Fruit fly (Drosophila melanogaster) whole organism, embryonic: ENCODE data around the gene Idi.

Source experiments
- Blimp-1 ChIP-seq: fragments of 200-800 bp; sonication (Bioruptor generic); optimal IDR thresholded peaks from 3 replicates; lab custom pipeline; 2018; ENCODE audit warnings: missing biosample characterization, missing genetic modification characterization, mild to moderate bottlenecking, moderate library complexity, missing genetic modification reagents
- BtbVII ChIP-seq: fragments of 200-800 bp; sonication (Bioruptor generic); optimal IDR thresholded peaks from 3 replicates; lab custom pipeline; 2017; ENCODE audit warnings: missing biosample characterization, mild to moderate bottlenecking, missing genetic modification characterization
- CG10462 ChIP-seq: fragments of 200-800 bp; sonication (Bioruptor generic); optimal IDR thresholded peaks from 2 replicates; lab custom pipeline; 2016; ENCODE audit warnings: missing biosample characterization, missing genetic modification characterization
- CG10959 ChIP-seq: fragments of 200-800 bp; sonication (Bioruptor generic); IDR thresholded peaks from 2 replicates; pipeline ENCODE4 v1.3.6; 2022; ENCODE audit warnings: missing biosample characterization, missing genetic modification characterization
- CG12155 ChIP-seq: fragments of 200-800 bp; sonication (Bioruptor generic); optimal IDR thresholded peaks from 3 replicates; lab custom pipeline; 2016; ENCODE audit warnings: missing biosample characterization, missing genetic modification characterization
- CG12236 ChIP-seq: fragments of 200-800 bp; sonication (Bioruptor generic); optimal IDR thresholded peaks from 2 replicates; lab custom pipeline; 2016; ENCODE audit warnings: missing biosample characterization, missing genetic modification characterization
- CG12391 ChIP-seq: fragments of 200-800 bp; sonication (Bioruptor generic); optimal IDR thresholded peaks from 3 replicates; lab custom pipeline; 2018; ENCODE audit warnings: missing biosample characterization, mild to moderate bottlenecking, missing genetic modification characterization, moderate library complexity
- CG13123 ChIP-seq: fragments of 200-800 bp; sonication (Bioruptor generic); optimal IDR thresholded peaks from 2 replicates; lab custom pipeline; 2016; ENCODE audit warnings: missing biosample characterization, missing genetic modification characterization
- CG13287 ChIP-seq: fragments of 200-800 bp; sonication (Bioruptor generic); IDR thresholded peaks from 2 replicates; pipeline ENCODE4 v1.3.6; 2022; ENCODE audit warnings: missing biosample characterization, missing genetic modification characterization; ENCODE audit not compliant: partially characterized antibody
- CG17359 ChIP-seq: fragments of 200-800 bp; sonication (Bioruptor generic); optimal IDR thresholded peaks from 3 replicates; lab custom pipeline; 2018; ENCODE audit warnings: missing biosample characterization, mild to moderate bottlenecking, missing genetic modification characterization, moderate library complexity
- CG2889 ChIP-seq: fragments of 200-800 bp; sonication (Bioruptor generic); IDR thresholded peaks from 3 replicates; pipeline ENCODE4 v1.3.6; 2022; ENCODE audit warnings: missing biosample characterization, missing genetic modification characterization
- CG30403 ChIP-seq: fragments of 200-800 bp; sonication (Bioruptor generic); optimal IDR thresholded peaks from 3 replicates; lab custom pipeline; 2016; ENCODE audit warnings: missing biosample characterization, missing genetic modification characterization
- CG3847 ChIP-seq: fragments of 200-800 bp; sonication (Bioruptor generic); IDR thresholded peaks from 2 replicates; pipeline ENCODE4 v1.3.6; 2022; ENCODE audit warnings: missing biosample characterization, missing genetic modification characterization
- CG4820 ChIP-seq: fragments of 200-800 bp; sonication (Bioruptor generic); optimal IDR thresholded peaks from 3 replicates; lab custom pipeline; 2016; ENCODE audit warnings: missing biosample characterization, missing genetic modification characterization
- CG5245 ChIP-seq: fragments of 200-800 bp; sonication (Bioruptor generic); optimal IDR thresholded peaks from 3 replicates; lab custom pipeline; 2016; ENCODE audit warnings: missing biosample characterization, missing genetic modification characterization
- CG7745 ChIP-seq: fragments of 200-800 bp; sonication (Bioruptor generic); optimal IDR thresholded peaks from 2 replicates; lab custom pipeline; 2018; ENCODE audit warnings: missing biosample characterization, mild to moderate bottlenecking, missing genetic modification characterization, moderate library complexity
- CG8089 ChIP-seq: fragments of 200-800 bp; sonication (Bioruptor generic); optimal IDR thresholded peaks from 3 replicates; lab custom pipeline; 2016; ENCODE audit warnings: missing biosample characterization, missing genetic modification characterization
- CG8281 ChIP-seq: fragments of 200-800 bp; sonication (Bioruptor generic); optimal IDR thresholded peaks from 2 replicates; lab custom pipeline; 2018; ENCODE audit warnings: missing biosample characterization, mild to moderate bottlenecking, missing genetic modification characterization, moderate library complexity
- CG8290 ChIP-seq, 3 experiments: fragments of 200-800 bp; sonication (Bioruptor generic); optimal IDR thresholded peaks; 2 replicates each; lab custom pipeline; 2016 to 2019; ENCODE audit warnings: missing biosample characterization in 3 of 3, missing genetic modification characterization in 3 of 3, mild to moderate bottlenecking in 2 of 3, moderate library complexity in 1 of 3
- Dref ChIP-seq: fragments of 200-800 bp; sonication (Bioruptor generic); IDR thresholded peaks from 2 replicates; pipeline ENCODE4 v1.3.6; 2022; ENCODE audit warnings: missing biosample characterization, missing genetic modification characterization
- Fer1 ChIP-seq: fragments of 200-800 bp; sonication (Bioruptor generic); optimal IDR thresholded peaks from 2 replicates; lab custom pipeline; 2017; ENCODE audit warnings: missing biosample characterization, mild to moderate bottlenecking, missing genetic modification characterization
- Hr39 ChIP-seq: fragments of >200 bp; optimal IDR thresholded peaks from 2 replicates; lab custom pipeline; 2017
- Hsf ChIP-seq: fragments of 200-800 bp; sonication (Bioruptor generic); optimal IDR thresholded peaks from 3 replicates; lab custom pipeline; 2016; ENCODE audit warnings: missing biosample characterization, missing genetic modification characterization
- MBD-R2 ChIP-seq: fragments of 200-800 bp; sonication (Bioruptor generic); IDR thresholded peaks from 2 replicates; pipeline ENCODE4 v1.3.6; 2022; ENCODE audit warnings: missing biosample characterization, missing genetic modification characterization
- Med ChIP-seq: fragments of 200-800 bp; sonication (Bioruptor generic); peaks from one replicate; lab custom pipeline; 2016; ENCODE audit warnings: missing biosample characterization, missing genetic modification characterization, mild to moderate bottlenecking, inconsistent platforms, moderate library complexity
- Trl ChIP-seq, 3 experiments: fragments of >200 bp in 2 of 3; fragments of 200-800 bp in 1 of 3; sonication (Bioruptor generic) in 1 of 3; optimal IDR thresholded peaks; 2 replicates in 1 of 3; 3 replicates in 2 of 3; lab custom pipeline; 2016 to 2017; ENCODE audit warnings: missing biosample characterization in 1 of 3, missing genetic modification characterization in 1 of 3
- Usf ChIP-seq: fragments of 200-800 bp; sonication (Bioruptor generic); optimal IDR thresholded peaks from 2 replicates; lab custom pipeline; 2017; ENCODE audit warnings: missing genotype, missing biosample characterization, missing genetic modification characterization
- ac ChIP-seq: fragments of 200-800 bp; sonication (Bioruptor generic); optimal IDR thresholded peaks from 3 replicates; lab custom pipeline; 2017; ENCODE audit warnings: missing biosample characterization, mild to moderate bottlenecking, missing genetic modification characterization
- al ChIP-seq: fragments of 200-800 bp; sonication (Bioruptor generic); IDR thresholded peaks from 2 replicates; pipeline ENCODE4 v1.3.6; 2022; ENCODE audit warnings: missing biosample characterization, missing genetic modification characterization
- br ChIP-seq: fragments of >200 bp; optimal IDR thresholded peaks from 2 replicates; lab custom pipeline; 2017
- cad ChIP-seq: fragments of >200 bp; optimal IDR thresholded peaks from 2 replicates; lab custom pipeline; 2017; ENCODE audit warnings: missing biosample characterization, missing genetic modification characterization
- chif ChIP-seq, 2 experiments: fragments of 200-800 bp; sonication (Bioruptor generic); optimal IDR thresholded peaks; 3 replicates each; lab custom pipeline; 2016; ENCODE audit warnings: missing biosample characterization in 2 of 2, missing genetic modification characterization in 2 of 2
- dan ChIP-seq: fragments of 200-800 bp; sonication (Bioruptor generic); IDR thresholded peaks from 2 replicates; pipeline ENCODE4 v1.3.6; 2022; ENCODE audit warnings: missing biosample characterization, missing genetic modification characterization
- dm ChIP-seq: fragments of 200-800 bp; sonication (Bioruptor generic); optimal IDR thresholded peaks from 3 replicates; lab custom pipeline; 2016; ENCODE audit warnings: missing biosample characterization, missing genetic modification characterization
- dmrt99B ChIP-seq: fragments of 200-800 bp; sonication (Bioruptor generic); optimal IDR thresholded peaks from 2 replicates; lab custom pipeline; 2018; ENCODE audit warnings: missing biosample characterization, mild to moderate bottlenecking, missing genetic modification characterization, moderate library complexity
- gsb-n ChIP-seq: fragments of 200-800 bp; sonication (Bioruptor generic); optimal IDR thresholded peaks from 3 replicates; lab custom pipeline; 2018; ENCODE audit warnings: missing biosample characterization, mild to moderate bottlenecking, missing genetic modification characterization
- hth ChIP-seq: fragments of >200 bp; optimal IDR thresholded peaks from 2 replicates; lab custom pipeline; 2017; ENCODE audit warnings: inconsistent platforms
- jumu ChIP-seq: fragments of 200-800 bp; sonication (Bioruptor generic); optimal IDR thresholded peaks from 3 replicates; lab custom pipeline; 2016; ENCODE audit warnings: missing biosample characterization, missing genetic modification characterization
- luna ChIP-seq: fragments of 200-800 bp; sonication (Bioruptor generic); optimal IDR thresholded peaks from 2 replicates; lab custom pipeline; 2016; ENCODE audit warnings: missing biosample characterization, missing genetic modification characterization
- mam ChIP-seq: fragments of 200-800 bp; sonication (Bioruptor generic); optimal IDR thresholded peaks from 3 replicates; lab custom pipeline; 2016; ENCODE audit warnings: missing biosample characterization, missing genetic modification characterization
- psq ChIP-seq: fragments of 200-800 bp; sonication (Bioruptor generic); optimal IDR thresholded peaks from 2 replicates; lab custom pipeline; 2017; ENCODE audit warnings: missing biosample characterization, missing genetic modification characterization
- pzg ChIP-seq: fragments of 200-800 bp; sonication (Bioruptor generic); optimal IDR thresholded peaks from 3 replicates; lab custom pipeline; 2018; ENCODE audit warnings: missing biosample characterization, mild to moderate bottlenecking, missing genetic modification characterization, moderate library complexity
- ranshi ChIP-seq: fragments of 200-800 bp; sonication (Bioruptor generic); IDR thresholded peaks from 2 replicates; pipeline ENCODE4 v1.3.6; 2022; ENCODE audit warnings: missing biosample characterization, missing genetic modification characterization
- sens ChIP-seq: fragments of 200-800 bp; sonication (Bioruptor generic); peaks from one replicate; lab custom pipeline; 2016; ENCODE audit warnings: missing biosample characterization, missing genetic modification characterization
- sob ChIP-seq: fragments of 200-800 bp; sonication (Bioruptor generic); IDR thresholded peaks from 2 replicates; pipeline ENCODE4 v1.3.6; 2022; ENCODE audit warnings: missing biosample characterization, missing genetic modification characterization
- tap ChIP-seq: fragments of 200-800 bp; optimal IDR thresholded peaks from 3 replicates; lab custom pipeline; 2019; ENCODE audit warnings: missing biosample characterization, mild to moderate bottlenecking, missing genetic modification characterization, moderate library complexity
- tin ChIP-seq: fragments of 200-800 bp; sonication (Bioruptor generic); optimal IDR thresholded peaks from 3 replicates; lab custom pipeline; 2016; ENCODE audit warnings: missing biosample characterization, missing genetic modification characterization
- toy ChIP-seq: fragments of 200-800 bp; sonication (Bioruptor generic); IDR thresholded peaks from 2 replicates; pipeline ENCODE4 v1.3.6; 2022; ENCODE audit warnings: missing biosample characterization, missing genetic modification characterization
- ttk ChIP-seq: fragments of 200-800 bp; sonication (Bioruptor generic); IDR thresholded peaks from 2 replicates; pipeline ENCODE4 v2.1.2; 2022; ENCODE audit warnings: missing biosample characterization, missing genetic modification characterization
- unc-4 ChIP-seq: fragments of 200-800 bp; sonication (Bioruptor generic); IDR thresholded peaks from 2 replicates; pipeline ENCODE4 v1.3.6; 2022; ENCODE audit warnings: missing biosample characterization, missing genetic modification characterization; ENCODE audit not compliant: partially characterized antibody
- wek ChIP-seq: fragments of 200-800 bp; sonication (Bioruptor generic); optimal IDR thresholded peaks from 3 replicates; lab custom pipeline; 2018; ENCODE audit warnings: missing biosample characterization, mild to moderate bottlenecking, missing genetic modification characterization, moderate library complexity
- zfh2 ChIP-seq: fragments of 200-800 bp; sonication (Bioruptor generic); optimal IDR thresholded peaks from 2 replicates; lab custom pipeline; 2016; ENCODE audit warnings: missing biosample characterization, missing genetic modification characterization

Idi gene

dm6 chr3R:21273427-21274038, 3.6 kb downstream of the Idi start, which contains the start of gene CG3308 (continued):
- TF ChIP-seq BtbVII (peak; percentile 13), Hr39 (lab: Kevin White, UChicago) (no peak), hth (no peak), CG17359 (tag; lab: Kevin White, UChicago) (peak; percentile 33), Fer1 (GFP tag; lab: Kevin White, UChicago) (peak; percentile 56), dm (GFP tag; lab: Kevin White, UChicago) (peak; percentile 29), psq (GFP tag; lab: Kevin White, UChicago) (no peak), ranshi (GFP tag; lab: Robert Waterston, UW) (no peak), pzg (peak; percentile 90), dan (no peak), CG12236 (GFP tag; lab: Kevin White, UChicago) (no peak), gsb-n (tag; lab: Kevin White, UChicago) (no peak), sens (GFP tag; lab: Kevin White, UChicago) (peak; percentile 69), CG10959 (GFP tag; lab: Robert Waterston, UW) (no peak), Dref (GFP tag; lab: Robert Waterston, UW) (peak; percentile 98), luna (no peak), chif (GFP tag; optimal IDR thresholded peaks at IDR 0.05; lab: Kevin White, UChicago) (no peak), Blimp-1 (no peak), toy (GFP tag; lab: Robert Waterston, UW) (no peak), CG8290 (GFP tag; optimal IDR thresholded peaks at IDR 0.05; lab: Kevin White, UChicago) (no peak), CG8290 (tag; optimal IDR thresholded peaks at IDR 0.05; lab: Kevin White, UChicago) (peak in 1 of 2 experiments; percentile 71), CG10462 (GFP tag; lab: Kevin White, UChicago) (no peak), Med (GFP tag; lab: Kevin White, UChicago) (peak; percentile 88), ttk (GFP tag; lab: Robert Waterston, UW) (no peak), CG2889 (GFP tag; lab: Robert Waterston, UW) (no peak), Trl (optimal IDR thresholded peaks at IDR 0.05; lab: Kevin White, UChicago) (no peak), Trl (GFP tag; optimal IDR thresholded peaks at IDR 0.05; lab: Kevin White, UChicago) (no peak), br (lab: Kevin White, UChicago) (no peak), unc-4 (peak; percentile 85), tin (GFP tag; lab: Kevin White, UChicago) (peak; percentile 32), tap (tag; lab: Kevin White, UChicago) (no peak), jumu (peak; percentile 15), CG12391 (tag; lab: Kevin White, UChicago) (peak; percentile 30), zfh2 (peak; percentile 23), wek (GFP tag; lab: Kevin White, UChicago) (no peak), cad (GFP tag; lab: Kevin White, UChicago) (no peak), CG13123 (GFP tag; lab: Kevin White, UChicago) (no peak), dmrt99B (no peak), CG8281 (no peak), CG12155 (peak; percentile 40), Hsf (peak; percentile 9), CG4820 (GFP tag; lab: Kevin White, UChicago) (no peak), CG5245 (GFP tag; lab: Kevin White, UChicago) (peak; percentile 47), mam (peak; percentile 64), CG13287 (GFP tag; lab: Robert Waterston, UW) (peak; percentile 87), CG7745 (tag; lab: Kevin White, UChicago) (no peak), CG3847 (GFP tag; lab: Robert Waterston, UW) (peak; percentile 78), MBD-R2 (GFP tag; lab: Robert Waterston, UW) (peak; percentile 54), ac (no peak), al (0 out of 2 replicates have a peak, but pooled peaks have one; percentile 9), Usf (GFP tag; lab: Kevin White, UChicago) (no peak), sob (GFP tag; lab: Robert Waterston, UW) (peak; percentile 78), CG30403 (GFP tag; lab: Kevin White, UChicago) (peak; percentile 49), CG8089 (GFP tag; lab: Kevin White, UChicago) (no peak)
